Fruit fly (Drosophila melanogaster) whole organism, embryonic: Measurements from ENCODE around the gene Calr.

Source experiments
- Blimp-1 ChIP-seq: fragments of 200-800 bp; sonication (Bioruptor generic); optimal IDR thresholded peaks from 3 replicates; lab custom pipeline; 2018; ENCODE audit warnings: missing biosample characterization, missing genetic modification characterization, mild to moderate bottlenecking, moderate library complexity, missing genetic modification reagents
- CG10267 ChIP-seq: fragments of 200-800 bp; sonication (Bioruptor generic); optimal IDR thresholded peaks from 2 replicates; lab custom pipeline; 2018; ENCODE audit warnings: missing biosample characterization, mild to moderate bottlenecking, missing genetic modification characterization, moderate library complexity
- CG10979 ChIP-seq: fragments of 200-800 bp; sonication (Bioruptor generic); optimal IDR thresholded peaks from 2 replicates; lab custom pipeline; 2018; ENCODE audit warnings: missing biosample characterization, mild to moderate bottlenecking, missing genetic modification characterization, moderate library complexity
- CG11093 ChIP-seq: fragments of 200-800 bp; sonication (Bioruptor generic); IDR thresholded peaks from 3 replicates; pipeline ENCODE4 v1.3.6; 2022; ENCODE audit warnings: missing biosample characterization, missing genetic modification characterization
- CG11695 ChIP-seq: fragments of 200-800 bp; sonication (Bioruptor generic); IDR thresholded peaks from 3 replicates; pipeline ENCODE4 v1.3.6; 2022; ENCODE audit warnings: missing biosample characterization, missing genetic modification characterization
- CG11723 ChIP-seq: fragments of 200-800 bp; sonication (Bioruptor generic); optimal IDR thresholded peaks from 2 replicates; lab custom pipeline; 2017; ENCODE audit warnings: missing biosample characterization, mild to moderate bottlenecking, missing genetic modification characterization
- CG12769 ChIP-seq: fragments of 200-800 bp; sonication (Bioruptor generic); optimal IDR thresholded peaks from 2 replicates; lab custom pipeline; 2019; ENCODE audit warnings: missing biosample characterization, mild to moderate bottlenecking, missing genetic modification characterization, moderate library complexity
- CG13775 ChIP-seq: fragments of 200-800 bp; sonication (Bioruptor generic); optimal IDR thresholded peaks from 3 replicates; lab custom pipeline; 2017; ENCODE audit warnings: missing biosample characterization, mild to moderate bottlenecking, missing genetic modification characterization
- CG14014 ChIP-seq: fragments of 200-800 bp; sonication (Bioruptor generic); IDR thresholded peaks from 2 replicates; pipeline ENCODE4 v1.3.6; 2022; ENCODE audit warnings: missing biosample characterization, missing genetic modification characterization
- CG17385 ChIP-seq: fragments of 200-800 bp; sonication (Bioruptor generic); optimal IDR thresholded peaks from 3 replicates; lab custom pipeline; 2018; ENCODE audit warnings: missing biosample characterization, mild to moderate bottlenecking, missing genetic modification characterization
- CG17802 ChIP-seq: fragments of 200-800 bp; sonication (Bioruptor generic); optimal IDR thresholded peaks from 2 replicates; lab custom pipeline; 2018; ENCODE audit warnings: missing biosample characterization, mild to moderate bottlenecking, missing genetic modification characterization, moderate library complexity
- CG18262 ChIP-seq: fragments of 200-800 bp; optimal IDR thresholded peaks from 3 replicates; lab custom pipeline; 2019; ENCODE audit warnings: missing biosample characterization, mild to moderate bottlenecking, missing genetic modification characterization, moderate library complexity
- CG18599 ChIP-seq: fragments of 200-800 bp; sonication (Bioruptor generic); optimal IDR thresholded peaks from 3 replicates; lab custom pipeline; 2017; ENCODE audit warnings: missing biosample characterization, missing genetic modification characterization, mild to moderate bottlenecking, moderate library complexity, missing genetic modification reagents
- CG2875 ChIP-seq: fragments of 200-800 bp; sonication (Bioruptor generic); optimal IDR thresholded peaks from 2 replicates; lab custom pipeline; 2017; ENCODE audit warnings: missing biosample characterization, mild to moderate bottlenecking, missing genetic modification characterization, missing genetic modification reagents
- CG33213 ChIP-seq: fragments of 200-800 bp; sonication (Bioruptor generic); optimal IDR thresholded peaks from 3 replicates; lab custom pipeline; 2016; ENCODE audit warnings: missing biosample characterization, missing genetic modification characterization
- CG42726 ChIP-seq: fragments of 200-800 bp; sonication (Bioruptor generic); IDR thresholded peaks from 2 replicates; pipeline ENCODE4 v1.3.6; 2022; ENCODE audit warnings: missing biosample characterization, missing genetic modification characterization; ENCODE audit not compliant: partially characterized antibody
- CG43689 ChIP-seq: fragments of 200-800 bp; sonication (Bioruptor generic); IDR thresholded peaks from 2 replicates; pipeline ENCODE4 v1.3.6; 2022; ENCODE audit warnings: missing biosample characterization, missing genetic modification characterization
- CG4617 ChIP-seq: fragments of 200-800 bp; sonication (Bioruptor generic); optimal IDR thresholded peaks from 3 replicates; lab custom pipeline; 2016; ENCODE audit warnings: missing biosample characterization, missing genetic modification characterization, borderline replicate concordance
- CG4730 ChIP-seq: fragments of 200-800 bp; sonication (Bioruptor generic); IDR thresholded peaks from 2 replicates; pipeline ENCODE4 v1.3.6; 2022; ENCODE audit warnings: missing biosample characterization, missing genetic modification characterization
- CG5180 ChIP-seq: fragments of 200-800 bp; sonication (Bioruptor generic); optimal IDR thresholded peaks from 3 replicates; lab custom pipeline; 2017; ENCODE audit warnings: missing biosample characterization, missing genetic modification characterization, mild to moderate bottlenecking, moderate library complexity, missing genetic modification reagents
- CG5245 ChIP-seq: fragments of 200-800 bp; sonication (Bioruptor generic); optimal IDR thresholded peaks from 3 replicates; lab custom pipeline; 2016; ENCODE audit warnings: missing biosample characterization, missing genetic modification characterization
- CG7271 ChIP-seq: fragments of 200-800 bp; sonication (Bioruptor generic); optimal IDR thresholded peaks from 2 replicates; lab custom pipeline; 2018; ENCODE audit warnings: missing biosample characterization, mild to moderate bottlenecking, missing genetic modification characterization, moderate library complexity
- CG7839 ChIP-seq: fragments of 200-800 bp; sonication (Bioruptor generic); optimal IDR thresholded peaks from 3 replicates; lab custom pipeline; 2018; ENCODE audit warnings: missing biosample characterization, mild to moderate bottlenecking, missing genetic modification characterization, moderate library complexity
- D ChIP-seq, 2 experiments: fragments of 200-800 bp in 1 of 2; fragments of >200 bp in 1 of 2; sonication (Bioruptor generic) in 1 of 2; optimal IDR thresholded peaks; 2 replicates in 1 of 2; 3 replicates in 1 of 2; lab custom pipeline; 2017; ENCODE audit warnings: mild to moderate bottlenecking in 1 of 2, missing biosample characterization in 1 of 2, missing genetic modification characterization in 1 of 2, missing genetic modification reagents in 1 of 2
- Dek ChIP-seq: fragments of 200-800 bp; sonication (Bioruptor generic); optimal IDR thresholded peaks from 3 replicates; lab custom pipeline; 2019; ENCODE audit warnings: missing biosample characterization, mild to moderate bottlenecking, missing genetic modification characterization, moderate library complexity
- E2f2 ChIP-seq: fragments of 200-800 bp; sonication (Bioruptor generic); IDR thresholded peaks from 2 replicates; pipeline ENCODE4 v1.3.6; 2022; ENCODE audit warnings: missing biosample characterization, missing genetic modification characterization
- Eip74EF ChIP-seq, 2 experiments: fragments of 200-800 bp in 1 of 2; fragments of >200 bp in 1 of 2; sonication (Bioruptor generic) in 1 of 2; optimal IDR thresholded peaks; 2 replicates each; lab custom pipeline; 2017 to 2019; ENCODE audit warnings: missing biosample characterization in 2 of 2, missing genetic modification characterization in 2 of 2, mild to moderate bottlenecking in 1 of 2, moderate library complexity in 1 of 2
- GATAe ChIP-seq: fragments of 200-800 bp; sonication (Bioruptor generic); conservative IDR thresholded peaks from 2 replicates; pipeline ENCODE4 v1.3.6; 2022; ENCODE audit warnings: missing biosample characterization, missing genetic modification characterization
- HLH4C ChIP-seq: fragments of 200-800 bp; sonication (Bioruptor generic); IDR thresholded peaks from 3 replicates; pipeline ENCODE4 v1.3.6; 2022; ENCODE audit warnings: missing biosample characterization, missing genetic modification characterization; ENCODE audit not compliant: partially characterized antibody
- NC2α ChIP-seq: fragments of 200-800 bp; sonication (Bioruptor generic); optimal IDR thresholded peaks from 2 replicates; lab custom pipeline; 2016; ENCODE audit warnings: missing biosample characterization, missing genetic modification characterization
- NC2β ChIP-seq: fragments of 200-800 bp; sonication (Bioruptor generic); optimal IDR thresholded peaks from 2 replicates; lab custom pipeline; 2016; ENCODE audit warnings: missing biosample characterization, missing genetic modification characterization
- Nf-YB ChIP-seq: fragments of 200-800 bp; sonication (Bioruptor generic); optimal IDR thresholded peaks from 3 replicates; lab custom pipeline; 2019; ENCODE audit warnings: missing biosample characterization, mild to moderate bottlenecking, missing genetic modification characterization, moderate library complexity
- Stat92E ChIP-seq, 3 experiments: fragments of >200 bp in 2 of 3; fragments of 200-800 bp in 1 of 3; sonication (Bioruptor generic) in 1 of 3; optimal IDR thresholded peaks; 2 replicates each; lab custom pipeline; 2017 to 2019; ENCODE audit warnings: missing biosample characterization in 3 of 3, missing genetic modification characterization in 3 of 3, mild to moderate bottlenecking in 1 of 3, moderate library complexity in 1 of 3
- Usf ChIP-seq: fragments of 200-800 bp; sonication (Bioruptor generic); optimal IDR thresholded peaks from 2 replicates; lab custom pipeline; 2017; ENCODE audit warnings: missing genotype, missing biosample characterization, missing genetic modification characterization
- Xrp1 ChIP-seq: fragments of 200-800 bp; sonication (Bioruptor generic); IDR thresholded peaks from 2 replicates; pipeline ENCODE4 v1.3.6; 2022; ENCODE audit warnings: missing biosample characterization, missing genetic modification characterization
- az2 ChIP-seq: fragments of 200-800 bp; sonication (Bioruptor generic); optimal IDR thresholded peaks from 3 replicates; lab custom pipeline; 2016; ENCODE audit warnings: missing biosample characterization, missing genetic modification characterization
- chm ChIP-seq: fragments of 200-800 bp; sonication (Bioruptor generic); IDR thresholded peaks from 2 replicates; pipeline ENCODE4 v1.3.6; 2022; ENCODE audit warnings: missing biosample characterization, missing genetic modification characterization
- danr ChIP-seq: fragments of 200-800 bp; sonication (Bioruptor generic); IDR thresholded peaks from 2 replicates; pipeline ENCODE4 v1.3.6; 2022; ENCODE audit warnings: missing biosample characterization, missing genetic modification characterization
- ems ChIP-seq: fragments of 200-800 bp; sonication (Bioruptor generic); optimal IDR thresholded peaks from 3 replicates; lab custom pipeline; 2016; ENCODE audit warnings: missing biosample characterization, missing genetic modification characterization
- grau ChIP-seq: fragments of 200-800 bp; optimal IDR thresholded peaks from 3 replicates; lab custom pipeline; 2019; ENCODE audit warnings: missing biosample characterization, mild to moderate bottlenecking, missing genetic modification characterization, moderate library complexity
- gsb-n ChIP-seq: fragments of 200-800 bp; sonication (Bioruptor generic); optimal IDR thresholded peaks from 3 replicates; lab custom pipeline; 2018; ENCODE audit warnings: missing biosample characterization, mild to moderate bottlenecking, missing genetic modification characterization
- inv ChIP-seq: fragments of 200-800 bp; sonication (Bioruptor generic); IDR thresholded peaks from 2 replicates; pipeline ENCODE4 v1.3.6; 2022; ENCODE audit warnings: missing biosample characterization, missing genetic modification characterization; ENCODE audit not compliant: partially characterized antibody
- knrl ChIP-seq: fragments of 200-800 bp; sonication (Bioruptor generic); IDR thresholded peaks from 3 replicates; pipeline ENCODE4 v1.3.6; 2022; ENCODE audit warnings: missing biosample characterization, missing genetic modification characterization; ENCODE audit not compliant: partially characterized antibody
- mld ChIP-seq: fragments of 200-800 bp; sonication (Bioruptor generic); IDR thresholded peaks from 3 replicates; pipeline ENCODE4 v1.3.6; 2022; ENCODE audit warnings: missing biosample characterization, missing genetic modification characterization; ENCODE audit not compliant: partially characterized antibody
- sd ChIP-seq: fragments of 200-800 bp; sonication (Bioruptor generic); optimal IDR thresholded peaks from 3 replicates; lab custom pipeline; 2018; ENCODE audit warnings: missing biosample characterization, mild to moderate bottlenecking, missing genetic modification characterization, moderate library complexity
- sens-2 ChIP-seq: fragments of 200-800 bp; sonication (Bioruptor generic); IDR thresholded peaks from 2 replicates; pipeline ENCODE4 v1.3.6; 2022; ENCODE audit warnings: missing biosample characterization, missing genetic modification characterization
- sob ChIP-seq: fragments of 200-800 bp; sonication (Bioruptor generic); IDR thresholded peaks from 2 replicates; pipeline ENCODE4 v1.3.6; 2022; ENCODE audit warnings: missing biosample characterization, missing genetic modification characterization
- sug ChIP-seq: fragments of 200-800 bp; optimal IDR thresholded peaks from 2 replicates; lab custom pipeline; 2019; ENCODE audit warnings: missing biosample characterization, mild to moderate bottlenecking, missing genetic modification characterization, moderate library complexity
- tx ChIP-seq: fragments of 200-800 bp; sonication (Bioruptor generic); optimal IDR thresholded peaks from 2 replicates; lab custom pipeline; 2016; ENCODE audit warnings: missing biosample characterization, missing genetic modification characterization

Gene Calr

DNA sequence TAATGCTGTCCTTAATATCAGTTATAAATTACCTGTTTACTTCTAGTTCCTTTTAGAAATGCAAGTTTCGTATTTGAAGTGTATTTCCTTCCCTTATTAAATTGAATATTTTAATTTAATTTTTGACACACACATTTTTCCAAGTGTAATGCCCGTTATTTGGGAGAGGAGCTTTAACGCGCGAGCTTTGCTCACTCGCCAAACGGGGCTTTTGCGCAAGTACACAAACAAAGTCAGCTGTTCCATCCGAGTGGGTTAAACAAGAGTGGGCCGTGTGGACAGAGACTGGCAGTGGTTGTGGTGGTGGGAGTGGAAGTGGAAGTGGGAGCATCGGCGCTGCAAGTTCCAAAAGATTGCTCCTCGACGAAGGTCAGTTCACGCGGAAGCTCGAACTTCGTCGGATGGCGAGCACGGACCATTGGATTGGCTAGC lies 49.5 kb downstream of the Calr start, which contains the start of gene CG8301 (continued):
- TF ChIP-seq CG17802 (tag; lab: Kevin White, UChicago) (no peak), sd (tag; lab: Kevin White, UChicago) (no peak), CG10267 (tag; lab: Kevin White, UChicago) (peak; percentile 12), NC2β (GFP tag; lab: Kevin White, UChicago) (no peak), CG2875 (GFP tag; lab: Kevin White, UChicago) (no peak), CG13775 (GFP tag; lab: Kevin White, UChicago) (no peak), Dek (tag; lab: Kevin White, UChicago) (peak; percentile 31), sob (no peak), ems (GFP tag; lab: Kevin White, UChicago) (no peak), sens-2 (no peak), sug (tag; lab: Kevin White, UChicago) (peak; percentile 9), CG7271 (tag; lab: Kevin White, UChicago) (no peak), inv (GFP tag; lab: Robert Waterston, UW) (no peak), CG18599 (GFP tag; lab: Kevin White, UChicago) (peak; percentile 41), CG11695 (peak; percentile 56; the same call in 2 of the 3 replicates), chm (GFP tag; lab: Robert Waterston, UW) (peak; percentile 52; the same call in 1 of the 2 replicates), CG7839 (peak; percentile 45), CG4730 (GFP tag; lab: Robert Waterston, UW) (no peak), tx (no peak), Eip74EF (GFP tag; optimal IDR thresholded peaks at IDR 0.05; lab: Kevin White, UChicago) (no peak), CG11093 (GFP tag; lab: Robert Waterston, UW) (no peak), CG4617 (no peak), D (optimal IDR thresholded peaks at IDR 0.05; lab: Kevin White, UChicago) (no peak), D (GFP tag; optimal IDR thresholded peaks at IDR 0.05; lab: Kevin White, UChicago) (no peak), Nf-YB (GFP tag; lab: Kevin White, UChicago) (no peak), CG18262 (peak; percentile 16), CG12769 (peak; percentile 43), CG17385 (peak; percentile 34), az2 (GFP tag; lab: Kevin White, UChicago) (peak; percentile 5), Blimp-1 (GFP tag; lab: Kevin White, UChicago) (peak; percentile 7), CG14014 (GFP tag; lab: Robert Waterston, UW) (peak; percentile 38; the same call in 1 of the 2 replicates), mld (GFP tag; lab: Robert Waterston, UW) (no peak), CG5245 (GFP tag; lab: Kevin White, UChicago) (no peak), grau (peak; percentile 41), CG5180 (GFP tag; lab: Kevin White, UChicago) (peak; percentile 20), CG10979 (tag; lab: Kevin White, UChicago) (peak; percentile 9), CG42726 (GFP tag; lab: Robert Waterston, UW) (no peak), NC2α (GFP tag; lab: Kevin White, UChicago) (no peak), danr (GFP tag; lab: Robert Waterston, UW) (no peak), GATAe (GFP tag; lab: Robert Waterston, UW) (no peak), CG11723 (no peak), E2f2 (peak; percentile 28; the same call in 1 of the 2 replicates), knrl (GFP tag; lab: Robert Waterston, UW) (no peak), HLH4C (GFP tag; lab: Robert Waterston, UW) (no peak), Xrp1 (GFP tag; lab: Robert Waterston, UW) (0 out of 2 replicates have a peak, but pooled peaks have one; percentile 17), gsb-n (no peak), CG43689 (GFP tag; lab: Robert Waterston, UW) (no peak), CG33213 (no peak), Stat92E (GFP tag; optimal IDR thresholded peaks at IDR 0.05; lab: Kevin White, UChicago) (no peak), Usf (GFP tag; lab: Kevin White, UChicago) (no peak)
